Fruit fly (Drosophila melanogaster): ENCODE measurements around the gene Fbw5.

The Fbw5 gene

dm6 chr2L:6028712-6029111 is 37.0 kb downstream of the Fbw5 start:
- no peak for TF ChIP-seq noc (tag; optimal IDR thresholded peaks at IDR 0.05)

dm6 chr2L:6024345-6024907 is 41.3 kb downstream of the Fbw5 start, which contains the start of gene CG9107:
Gene CG9107 (minus strand): TSS chr2L:6024539.
- TF ChIP-seq noc (tag; optimal IDR thresholded peaks at IDR 0.05), result no peak

DNA sequence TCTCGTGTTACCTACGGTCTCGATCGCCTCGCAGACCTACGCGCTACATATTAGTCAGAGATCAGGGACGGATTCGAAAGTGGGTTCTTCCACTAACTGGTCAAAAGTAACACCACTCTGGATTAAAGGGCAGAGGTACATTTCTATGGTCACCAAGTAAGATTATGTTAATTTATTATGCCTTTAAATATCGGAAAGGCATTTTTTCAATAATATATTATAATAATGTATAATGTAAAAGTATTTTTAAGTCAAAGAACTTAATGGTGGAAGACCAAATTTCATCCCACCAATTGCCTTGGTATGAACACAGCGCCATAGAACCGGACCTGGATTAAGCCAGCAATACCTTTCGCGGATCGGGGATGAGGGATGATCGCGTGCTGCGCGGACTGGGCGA is 43.0 kb downstream of the Fbw5 start:
- TF ChIP-seq noc (tag; optimal IDR thresholded peaks at IDR 0.05), result no peak

dm6 chr2L:6020535-6020934 is 45.2 kb downstream of the Fbw5 start, which contains the start of gene CG13996:
Gene CG13996 (plus strand): TSS chr2L:6020835.
- no peak for TF ChIP-seq noc (tag; optimal IDR thresholded peaks at IDR 0.05)

DNA sequence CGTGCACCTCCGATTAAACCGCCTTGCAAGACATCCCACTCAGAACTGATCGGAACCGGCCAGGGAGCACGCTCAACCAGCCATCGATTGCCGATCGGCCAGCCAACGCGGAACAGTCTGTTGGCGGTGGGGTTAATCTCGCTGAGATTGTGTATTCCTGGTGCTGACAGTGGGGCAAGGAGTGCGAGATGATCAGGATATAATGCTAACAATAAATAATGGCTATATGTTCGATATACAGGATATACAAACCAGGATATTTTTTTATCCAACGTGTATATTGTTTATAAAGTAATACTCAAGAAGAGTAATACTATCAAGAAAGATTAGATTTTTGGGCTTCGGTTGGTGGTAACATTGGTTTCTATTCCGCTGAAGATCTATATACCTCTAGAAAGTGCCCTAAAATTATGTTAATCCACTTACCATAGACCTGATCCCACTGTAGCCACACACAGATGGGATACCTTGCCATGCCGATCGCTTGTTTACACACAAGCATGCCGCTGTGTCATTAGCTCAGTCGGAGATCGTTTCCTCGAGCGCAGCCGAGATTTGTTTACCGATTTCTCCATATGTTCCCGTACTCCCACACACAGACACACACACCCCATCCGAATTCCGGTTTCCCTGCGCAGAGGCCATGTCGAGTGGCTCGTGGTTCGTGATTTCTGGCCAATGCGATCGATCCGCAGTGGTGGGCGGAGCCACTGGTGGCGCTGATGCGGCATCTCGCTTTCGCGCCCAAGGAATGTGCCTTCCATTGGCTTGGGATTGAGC is 46.2 kb downstream of the Fbw5 start, which contains the start of gene H2.0:
TSS of gene H2.0 (minus strand) at position 51 of the 780 bp plus-strand sequence.
- no peak for TF ChIP-seq noc (tag; optimal IDR thresholded peaks at IDR 0.05)

Data from whole organism, larva.